Fruit fly (Drosophila melanogaster): ENCODE data around the gene CG32579.

The CG32579 gene

DNA sequence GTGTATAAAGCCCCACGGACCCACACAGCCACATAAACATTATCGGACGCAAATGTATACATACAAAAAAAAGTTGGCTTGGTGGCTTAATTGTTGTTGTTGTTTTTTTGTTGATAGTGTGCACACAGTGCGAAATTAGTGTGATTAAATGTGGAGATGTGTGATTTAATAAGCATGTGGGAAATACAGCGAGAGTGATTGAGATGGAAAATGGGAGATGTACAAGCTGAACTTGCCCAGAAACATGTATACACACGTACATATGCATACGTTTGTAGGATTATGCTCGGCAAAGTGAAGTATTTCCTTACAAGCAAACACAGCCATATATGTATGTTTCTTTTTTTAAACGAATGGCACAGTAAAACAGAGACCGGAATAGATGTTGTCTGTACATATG lies 50.5 kb downstream of the CG32579 start:
- peak; percentile 34 for TF ChIP-seq CG14711 (tag; optimal IDR thresholded peaks at IDR 0.05)
- peak; percentile 6 for TF ChIP-seq tj (GFP tag; optimal IDR thresholded peaks at IDR 0.05)
- TF ChIP-seq ovo (GFP tag; optimal IDR thresholded peaks at IDR 0.05), result no peak
- TF ChIP-seq bab1 (GFP tag; optimal IDR thresholded peaks at IDR 0.05), result peak; percentile 13
- TF ChIP-seq Clk (GFP tag; optimal IDR thresholded peaks at IDR 0.05), result no peak
- peak; percentile 6 for TF ChIP-seq CG7101 (tag; optimal IDR thresholded peaks at IDR 0.05)

DNA sequence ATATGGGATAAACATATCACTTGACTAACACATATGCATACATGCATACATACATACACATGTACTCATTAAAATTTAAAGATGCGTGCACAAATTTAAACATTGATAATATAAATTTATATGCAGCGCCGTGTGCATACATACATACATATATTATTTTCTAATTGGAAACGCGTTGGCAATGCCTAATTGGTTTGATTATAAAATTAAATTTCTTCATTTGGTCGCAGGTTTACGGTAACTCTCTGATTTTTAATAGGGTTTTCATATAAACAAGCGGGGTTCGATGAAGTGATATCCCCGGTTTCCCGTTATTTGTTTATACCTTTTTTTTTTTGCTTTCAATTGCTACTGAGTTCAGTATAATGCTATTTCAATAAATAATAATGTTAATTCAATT lies 51.0 kb downstream of the CG32579 start:
- no peak for TF ChIP-seq CG7045 (GFP tag; optimal IDR thresholded peaks at IDR 0.05)
- no peak for TF ChIP-seq CG1620 (GFP tag; optimal IDR thresholded peaks at IDR 0.05)
- TF ChIP-seq cnc (optimal IDR thresholded peaks at IDR 0.05), result no peak
- no peak for TF ChIP-seq Crg-1 (GFP tag; optimal IDR thresholded peaks at IDR 0.05)
- TF ChIP-seq CG12768 (GFP tag; optimal IDR thresholded peaks at IDR 0.05), result no peak
- no peak for TF ChIP-seq CG33017 (tag; optimal IDR thresholded peaks at IDR 0.05)
- peak; percentile 20 for TF ChIP-seq pad (GFP tag; optimal IDR thresholded peaks at IDR 0.05)
- no peak for TF ChIP-seq Hr96 (GFP tag; optimal IDR thresholded peaks at IDR 0.05)
- TF ChIP-seq CG11617 (GFP tag; optimal IDR thresholded peaks at IDR 0.05), result no peak
- no peak for TF ChIP-seq ovo (GFP tag; optimal IDR thresholded peaks at IDR 0.05)
- TF ChIP-seq Mnt (GFP tag; optimal IDR thresholded peaks at IDR 0.05), result no peak
- TF ChIP-seq tj (GFP tag; optimal IDR thresholded peaks at IDR 0.05), result no peak
- no peak for TF ChIP-seq cic (GFP tag; optimal IDR thresholded peaks at IDR 0.05)
- no peak for TF ChIP-seq Clk (GFP tag; optimal IDR thresholded peaks at IDR 0.05)
- no peak for TF ChIP-seq toe (GFP tag; optimal IDR thresholded peaks at IDR 0.05)
- peak; percentile 58 for TF ChIP-seq kay (GFP tag; ENCODE audit: borderline replicate concordance)
